Worm (Caenorhabditis elegans) whole organism, L1 larva: ENCODE results near the gene Y54G2A.16.

ENCODE experiments used
- C04F5.9 ChIP-seq: sonication (generic microtip); optimal IDR thresholded peaks from 2 replicates; lab custom pipeline; 2016; ENCODE audit warnings: missing genetic modification characterization, missing compliant biosample characterization
- F16B12.6 ChIP-seq: fragments of 150-350 bp; optimal IDR thresholded peaks from 2 replicates; lab custom pipeline; 2014; ENCODE audit warnings: missing biosample characterization, missing genetic modification characterization
- aha-1 ChIP-seq: fragments of 150-350 bp; optimal IDR thresholded peaks from 2 replicates; lab custom pipeline; 2014; ENCODE audit warnings: missing biosample characterization, missing genetic modification characterization
- aly-2 ChIP-seq: fragments of 150-350 bp; optimal IDR thresholded peaks from 2 replicates; lab custom pipeline; 2014; ENCODE audit warnings: missing biosample characterization, missing genetic modification characterization
- ama-1 ChIP-seq: fragments of 150-350 bp; optimal IDR thresholded peaks from 2 replicates; lab custom pipeline; 2014
- blmp-1 ChIP-seq: fragments of 150-350 bp; optimal IDR thresholded peaks from 2 replicates; lab custom pipeline; 2014; ENCODE audit warnings: missing biosample characterization, missing genetic modification characterization
- dpl-1 ChIP-seq, 3 experiments: fragments of 150-350 bp in 2 of 3; sonication (generic microtip) in 1 of 3; optimal IDR thresholded peaks; 2 replicates each; lab custom pipeline; 2014 to 2017; ENCODE audit warnings: missing biosample characterization in 3 of 3, missing genetic modification characterization in 3 of 3, missing genetic modification reagents in 3 of 3
- egl-13 ChIP-seq: sonication (generic microtip); optimal IDR thresholded peaks from 2 replicates; lab custom pipeline; 2016; ENCODE audit warnings: missing genotype, missing genetic modification reagents, missing genetic modification characterization, missing compliant biosample characterization
- fkh-8 ChIP-seq: sonication (generic microtip); optimal IDR thresholded peaks from 2 replicates; lab custom pipeline; 2016; ENCODE audit warnings: mild to moderate bottlenecking, missing genetic modification characterization, missing compliant biosample characterization
- hlh-4 ChIP-seq: sonication (generic microtip); optimal IDR thresholded peaks from 2 replicates; lab custom pipeline; 2016; ENCODE audit warnings: mild to moderate bottlenecking, missing genetic modification characterization, missing compliant biosample characterization
- lin-14 ChIP-seq: fragments of 200-800 bp; sonication (Bioruptor generic); optimal IDR thresholded peaks from 2 replicates; lab custom pipeline; 2018; ENCODE audit warnings: mild to moderate bottlenecking, missing genetic modification characterization, moderate library complexity, missing compliant biosample characterization
- lin-15B ChIP-seq: fragments of 150-350 bp; sonication (generic microtip); optimal IDR thresholded peaks from 3 replicates; lab custom pipeline; 2014; ENCODE audit warnings: missing biosample characterization, missing genetic modification characterization
- lin-35 ChIP-seq, 2 experiments: fragments of 150-350 bp; optimal IDR thresholded peaks; 2 replicates each; lab custom pipeline; 2014; ENCODE audit warnings: missing biosample characterization in 2 of 2, missing genetic modification characterization in 2 of 2, missing genetic modification reagents in 2 of 2
- mef-2 ChIP-seq: fragments of 150-350 bp; optimal IDR thresholded peaks from 2 replicates; lab custom pipeline; 2014; ENCODE audit warnings: missing biosample characterization, missing genetic modification characterization
- rnt-1 ChIP-seq: sonication (generic microtip); optimal IDR thresholded peaks from 2 replicates; lab custom pipeline; 2016; ENCODE audit warnings: mild to moderate bottlenecking, missing genetic modification characterization, moderate library complexity, missing compliant biosample characterization
- skn-1 ChIP-seq: fragments of 150-350 bp; optimal IDR thresholded peaks from 2 replicates; lab custom pipeline; 2014; ENCODE audit warnings: missing biosample characterization, missing genetic modification characterization
- tlp-1 ChIP-seq: fragments of 150-350 bp; optimal IDR thresholded peaks from 2 replicates; lab custom pipeline; 2014; ENCODE audit warnings: missing biosample characterization, missing genetic modification characterization
- unc-130 ChIP-seq: fragments of 150-350 bp; optimal IDR thresholded peaks from 2 replicates; lab custom pipeline; 2017; ENCODE audit warnings: missing biosample characterization, missing genetic modification characterization, inconsistent platforms
- unc-30 ChIP-seq: sonication (generic microtip); optimal IDR thresholded peaks from 2 replicates; lab custom pipeline; 2017; ENCODE audit warnings: missing biosample characterization, missing genetic modification characterization
- unc-86 ChIP-seq: sonication (generic microtip); optimal IDR thresholded peaks from 2 replicates; lab custom pipeline; 2016; ENCODE audit warnings: missing genetic modification characterization, missing compliant biosample characterization

Y54G2A.16 gene

ce11 chrIV:2820408-2820807 lies 44.2 kb downstream of the Y54G2A.16 start, which contains the start of gene Y54G2A.37:
Gene Y54G2A.37 (plus strand): TSS chrIV:2820708.
- no peak for TF ChIP-seq rnt-1 (tag; lab: Kevin White, UChicago)
- no peak for TF ChIP-seq aha-1 (tag; lab: Kevin White, UChicago)
- TF ChIP-seq dpl-1 (GFP tag; optimal IDR thresholded peaks at IDR 0.05; lab: Kevin White, UChicago), result no peak
- TF ChIP-seq hlh-4 (tag; lab: Kevin White, UChicago), result no peak

ce11 chrIV:2819633-2820032 lies 45.0 kb downstream of the Y54G2A.16 start, which contains the start of gene Y54G2A.13:
Gene Y54G2A.13 (minus strand): TSS chrIV:2819733.
- TF ChIP-seq unc-130 (tag; lab: Kevin White, UChicago) (no peak), blmp-1 (no peak), lin-35 (GFP tag; optimal IDR thresholded peaks at IDR 0.05; lab: Kevin White, UChicago) (no peak), egl-13 (tag; lab: Kevin White, UChicago) (no peak), fkh-8 (no peak)

ce11 chrIV:2817038-2817437 lies 47.6 kb downstream of the Y54G2A.16 start:
- TF ChIP-seq unc-86 (tag; lab: Kevin White, UChicago) (no peak), mef-2 (tag; lab: Kevin White, UChicago) (no peak), rnt-1 (tag; lab: Kevin White, UChicago) (no peak), unc-130 (tag; lab: Kevin White, UChicago) (no peak)

- peak; percentile 99 for TF ChIP-seq blmp-1
- no peak for TF ChIP-seq dpl-1 (GFP tag; optimal IDR thresholded peaks at IDR 0.05; lab: Kevin White, UChicago)
- TF ChIP-seq, all 84 proteins: peak for 1
These were observed 55.4 kb downstream of the Y54G2A.16 start, which contains the start of gene Y54G2A.76 for ce11 chrIV:2809208-2809607. Gene Y54G2A.76 (plus strand): TSS chrIV:2809410.

ce11 chrIV:2808154-2808553 lies 56.5 kb downstream of the Y54G2A.16 start:
- TF ChIP-seq unc-30 (tag; lab: Kevin White, UChicago) (no peak), lin-15B (tag; lab: Kevin White, UChicago) (no peak), tlp-1 (no peak), skn-1 (tag; lab: Kevin White, UChicago) (no peak), dpl-1 (GFP tag; optimal IDR thresholded peaks at IDR 0.05; lab: Kevin White, UChicago) (no peak), C04F5.9 (tag; lab: Kevin White, UChicago) (no peak), aly-2 (tag; lab: Kevin White, UChicago) (no peak), F16B12.6 (tag; lab: Kevin White, UChicago) (no peak), aha-1 (tag; lab: Kevin White, UChicago) (no peak), lin-14 (GFP tag; lab: Kevin White, UChicago) (no peak), ama-1 (no peak)
